Worm (Caenorhabditis elegans) whole organism, L2 larva: ENCODE results near the gene M05D6.3.
A peak's percentile ranks its signal among the peaks of the same experiment; 100 is the strongest.

ENCODE experiments used
- C34F6.9 ChIP-seq: fragments of 150-350 bp; optimal IDR thresholded peaks from 2 replicates; lab custom pipeline; 2014; ENCODE audit warnings: missing biosample characterization, missing genetic modification characterization
- F13H6.1 ChIP-seq: sonication (generic microtip); optimal IDR thresholded peaks from 2 replicates; lab custom pipeline; 2016; ENCODE audit warnings: missing genetic modification characterization, missing compliant biosample characterization
- Y55F3AM.14 ChIP-seq: fragments of 200-800 bp; sonication (Bioruptor generic); optimal IDR thresholded peaks from 2 replicates; lab custom pipeline; 2018; ENCODE audit warnings: mild to moderate bottlenecking, missing genetic modification characterization, missing compliant biosample characterization
- ZK546.5 ChIP-seq: sonication (generic microtip); optimal IDR thresholded peaks from 2 replicates; lab custom pipeline; 2017; ENCODE audit warnings: missing biosample characterization, missing genetic modification characterization
- alr-1 ChIP-seq: fragments of 150-350 bp; optimal IDR thresholded peaks from 2 replicates; lab custom pipeline; 2014; ENCODE audit warnings: missing biosample characterization, missing genetic modification characterization
- aly-2 ChIP-seq: fragments of 150-350 bp; optimal IDR thresholded peaks from 2 replicates; lab custom pipeline; 2014; ENCODE audit warnings: missing biosample characterization, missing genetic modification characterization
- ama-1 ChIP-seq: fragments of 150-350 bp; optimal IDR thresholded peaks from 2 replicates; lab custom pipeline; 2018; ENCODE audit warnings: inconsistent platforms
- blmp-1 ChIP-seq: sonication (generic microtip); optimal IDR thresholded peaks from 2 replicates; lab custom pipeline; 2017; ENCODE audit warnings: missing genetic modification characterization, mild to moderate bottlenecking, missing compliant biosample characterization, antibody characterized with exemption, moderate library complexity; ENCODE audit not compliant: insufficient read depth
- ceh-16 ChIP-seq: fragments of 150-350 bp; optimal IDR thresholded peaks from 2 replicates; lab custom pipeline; 2014; ENCODE audit warnings: missing biosample characterization, missing genetic modification characterization
- ceh-82 ChIP-seq: fragments of 150-350 bp; optimal IDR thresholded peaks from 2 replicates; lab custom pipeline; 2014; ENCODE audit warnings: missing biosample characterization, missing genetic modification characterization
- crh-2 ChIP-seq: sonication (generic microtip); optimal IDR thresholded peaks from 2 replicates; lab custom pipeline; 2017; ENCODE audit warnings: missing biosample characterization, missing genetic modification characterization
- dmd-4 ChIP-seq: sonication (generic microtip); optimal IDR thresholded peaks from 2 replicates; lab custom pipeline; 2017; ENCODE audit warnings: missing biosample characterization, missing genetic modification characterization
- egl-27 ChIP-seq: sonication (generic microtip); optimal IDR thresholded peaks from 3 replicates; lab custom pipeline; 2017; ENCODE audit warnings: missing biosample characterization, missing genetic modification reagents, missing genetic modification characterization
- elt-1 ChIP-seq: fragments of 150-350 bp; optimal IDR thresholded peaks from 2 replicates; lab custom pipeline; 2014; ENCODE audit warnings: missing biosample characterization, missing genetic modification characterization
- elt-3 ChIP-seq: sonication (generic microtip); optimal IDR thresholded peaks from 2 replicates; lab custom pipeline; 2017; ENCODE audit warnings: missing biosample characterization, missing genetic modification characterization
- fos-1 ChIP-seq: fragments of 150-350 bp; optimal IDR thresholded peaks from 2 replicates; lab custom pipeline; 2014; ENCODE audit warnings: missing biosample characterization, missing genetic modification characterization
- gmeb-1 ChIP-seq: fragments of 150-350 bp; optimal IDR thresholded peaks from 2 replicates; lab custom pipeline; 2014; ENCODE audit warnings: missing biosample characterization, missing genetic modification characterization
- lin-13 ChIP-seq: fragments of 150-350 bp; optimal IDR thresholded peaks from 2 replicates; lab custom pipeline; 2014; ENCODE audit warnings: missing biosample characterization, missing genetic modification reagents, missing genetic modification characterization
- lin-39 ChIP-seq: fragments of 150-350 bp; optimal IDR thresholded peaks from 2 replicates; lab custom pipeline; 2014; ENCODE audit warnings: missing biosample characterization, missing genetic modification reagents, missing genetic modification characterization
- lsy-2 ChIP-seq, 2 experiments: fragments of 150-350 bp in 1 of 2; sonication (generic microtip) in 1 of 2; optimal IDR thresholded peaks; 2 replicates each; lab custom pipeline; 2014 to 2017; ENCODE audit warnings: missing biosample characterization in 2 of 2, missing genetic modification characterization in 2 of 2
- mab-5 ChIP-seq: fragments of 150-350 bp; optimal IDR thresholded peaks from 2 replicates; lab custom pipeline; 2014; ENCODE audit warnings: missing biosample characterization, missing genetic modification characterization
- mbf-1 ChIP-seq: sonication (generic microtip); optimal IDR thresholded peaks from 2 replicates; lab custom pipeline; 2017; ENCODE audit warnings: missing biosample characterization, missing genetic modification characterization
- mdl-1 ChIP-seq, 2 experiments: fragments of 150-350 bp in 1 of 2; sonication (generic microtip) in 1 of 2; optimal IDR thresholded peaks; 2 replicates each; lab custom pipeline; 2017; ENCODE audit warnings: missing biosample characterization in 2 of 2, missing genetic modification characterization in 2 of 2
- nhr-11 ChIP-seq: fragments of 150-350 bp; optimal IDR thresholded peaks from 2 replicates; lab custom pipeline; 2014; ENCODE audit warnings: missing biosample characterization, missing genetic modification characterization
- nhr-129 ChIP-seq: fragments of 150-350 bp; optimal IDR thresholded peaks from 2 replicates; lab custom pipeline; 2014; ENCODE audit warnings: missing biosample characterization, missing genetic modification characterization
- nhr-23 ChIP-seq: fragments of 150-350 bp; optimal IDR thresholded peaks from 2 replicates; lab custom pipeline; 2014; ENCODE audit warnings: missing biosample characterization, missing genetic modification reagents, missing genetic modification characterization
- nhr-237 ChIP-seq: fragments of 150-350 bp; optimal IDR thresholded peaks from 2 replicates; lab custom pipeline; 2014; ENCODE audit warnings: missing biosample characterization, missing genetic modification characterization
- nhr-6 ChIP-seq: fragments of 150-350 bp; optimal IDR thresholded peaks from 2 replicates; lab custom pipeline; 2014; ENCODE audit warnings: missing biosample characterization, missing genetic modification characterization
- nhr-77 ChIP-seq: fragments of 150-350 bp; optimal IDR thresholded peaks from 2 replicates; lab custom pipeline; 2014; ENCODE audit warnings: missing biosample characterization, missing genetic modification characterization
- sem-4 ChIP-seq: fragments of 150-350 bp; optimal IDR thresholded peaks from 2 replicates; lab custom pipeline; 2014; ENCODE audit warnings: missing biosample characterization, missing genetic modification reagents, missing genetic modification characterization
- skn-1 ChIP-seq: sonication (generic microtip); optimal IDR thresholded peaks from 2 replicates; lab custom pipeline; 2017; ENCODE audit warnings: missing biosample characterization, missing genetic modification characterization
- sma-3 ChIP-seq: sonication (generic microtip); optimal IDR thresholded peaks from 2 replicates; lab custom pipeline; 2016; ENCODE audit warnings: missing genetic modification reagents, missing genetic modification characterization, missing compliant biosample characterization
- snpc-4 ChIP-seq: fragments of 150-350 bp; optimal IDR thresholded peaks from 2 replicates; lab custom pipeline; 2014; ENCODE audit warnings: missing biosample characterization, missing genetic modification characterization
- unc-55 ChIP-seq: fragments of 150-350 bp; sonication (generic microtip); optimal IDR thresholded peaks from 3 replicates; lab custom pipeline; 2014; ENCODE audit warnings: missing biosample characterization, missing genetic modification reagents, missing genetic modification characterization
- unc-62 ChIP-seq: fragments of 150-350 bp; optimal IDR thresholded peaks from 2 replicates; lab custom pipeline; 2014; ENCODE audit warnings: missing biosample characterization, missing genetic modification reagents, missing genetic modification characterization
- zag-1 ChIP-seq: fragments of 150-350 bp; optimal IDR thresholded peaks from 2 replicates; lab custom pipeline; 2014; ENCODE audit warnings: missing biosample characterization, missing genetic modification characterization
- ztf-1 ChIP-seq: fragments of 200-800 bp; sonication (Bioruptor generic); conservative IDR thresholded peaks from 2 replicates; pipeline ENCODE4 v1.3.6; 2022; ENCODE audit warnings: missing genetic modification characterization, missing compliant biosample characterization
- ztf-4 ChIP-seq: fragments of 150-350 bp; optimal IDR thresholded peaks from 2 replicates; lab custom pipeline; 2014; ENCODE audit warnings: missing biosample characterization, missing genetic modification characterization

The M05D6.3 gene

DNA sequence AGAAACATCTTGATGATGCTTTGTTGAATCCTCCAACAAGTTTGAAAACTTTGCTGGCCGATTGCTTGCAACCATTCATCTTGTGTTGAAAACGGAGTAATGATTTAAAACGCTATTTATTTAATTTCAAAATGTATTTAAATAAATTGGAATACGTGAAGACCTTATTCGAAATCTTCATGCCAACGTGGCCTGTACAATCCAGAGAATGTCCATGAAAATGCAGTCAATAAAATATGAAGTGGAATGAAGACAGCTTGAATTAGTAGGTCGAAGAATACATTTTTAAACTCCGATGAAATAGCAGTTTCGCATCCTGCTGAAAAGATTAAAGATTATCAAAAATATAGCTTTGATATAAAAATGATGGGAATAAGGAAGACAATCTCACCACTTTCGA is 21.1 kb upstream of the M05D6.3 start, which contains the start of gene F22B5.5:
TSS of gene F22B5.5 (minus strand) at position 101 of the 400 bp plus-strand sequence.
- TF ChIP-seq mdl-1 (tag; optimal IDR thresholded peaks at IDR 0.05; lab: Kevin White, UChicago) (no peak), snpc-4 (tag; lab: Kevin White, UChicago) (no peak), ceh-82 (no peak), lin-13 (GFP tag; lab: Kevin White, UChicago) (no peak), ZK546.5 (no peak), nhr-77 (tag; lab: Kevin White, UChicago) (no peak), elt-3 (tag; lab: Kevin White, UChicago) (no peak), ama-1 (lab: Kevin White, UChicago) (no peak), aly-2 (tag; lab: Kevin White, UChicago) (no peak), elt-1 (tag; lab: Kevin White, UChicago) (no peak), sem-4 (no peak), nhr-11 (tag; lab: Kevin White, UChicago) (no peak), nhr-237 (tag; lab: Kevin White, UChicago) (no peak), skn-1 (tag; lab: Kevin White, UChicago) (no peak), nhr-129 (tag; lab: Kevin White, UChicago) (no peak)

DNA sequence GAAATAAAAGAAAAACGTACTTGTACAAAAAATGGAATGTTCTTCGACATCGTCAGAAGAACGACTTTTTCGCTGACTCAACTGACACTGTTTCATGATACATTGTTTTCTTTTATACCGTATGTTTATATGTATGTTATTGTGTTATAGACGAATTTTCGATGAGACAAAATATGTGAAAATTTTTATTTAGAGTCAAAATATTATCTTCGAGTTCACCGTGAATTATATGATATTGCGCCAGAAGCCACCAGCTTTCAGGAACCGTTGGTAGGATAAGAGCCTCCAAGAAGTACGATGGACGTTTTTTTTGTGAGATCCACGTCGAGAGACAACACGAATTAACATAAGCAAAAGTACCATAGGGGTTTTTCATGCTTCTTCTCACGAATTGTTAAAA is 19.5 kb upstream of the M05D6.3 start, which contains the start of gene F22B5.6:
TSS of gene F22B5.6 (minus strand) at position 101 of the 400 bp plus-strand sequence.
- TF ChIP-seq fos-1 (tag; lab: Kevin White, UChicago) (no peak), F13H6.1 (no peak), nhr-129 (tag; lab: Kevin White, UChicago) (no peak), unc-55 (GFP tag; lab: Kevin White, UChicago) (no peak), sem-4 (no peak), nhr-11 (tag; lab: Kevin White, UChicago) (no peak), snpc-4 (tag; lab: Kevin White, UChicago) (no peak), elt-3 (tag; lab: Kevin White, UChicago) (no peak), mab-5 (tag; lab: Kevin White, UChicago) (no peak), C34F6.9 (no peak), Y55F3AM.14 (GFP tag; lab: Kevin White, UChicago) (no peak), nhr-23 (no peak), dmd-4 (tag; lab: Kevin White, UChicago) (no peak), zag-1 (tag; lab: Kevin White, UChicago) (no peak), aly-2 (tag; lab: Kevin White, UChicago) (no peak), egl-27 (no peak), alr-1 (tag; lab: Kevin White, UChicago) (no peak)

- no peak for TF ChIP-seq alr-1 (tag; lab: Kevin White, UChicago)
- no peak for TF ChIP-seq mab-5 (tag; lab: Kevin White, UChicago)
- TF ChIP-seq aly-2 (tag; lab: Kevin White, UChicago), result no peak
- TF ChIP-seq nhr-23, result no peak
- no peak for TF ChIP-seq nhr-6
- no peak for TF ChIP-seq mdl-1 (tag; optimal IDR thresholded peaks at IDR 0.05; lab: Kevin White, UChicago)
- TF ChIP-seq fos-1 (tag; lab: Kevin White, UChicago), result no peak
- TF ChIP-seq lin-39 (tag; lab: Kevin White, UChicago), result no peak
- TF ChIP-seq elt-3 (tag; lab: Kevin White, UChicago), result no peak
- no peak for TF ChIP-seq mbf-1 (tag; lab: Kevin White, UChicago)
- no peak for TF ChIP-seq C34F6.9
- no peak for TF ChIP-seq lin-13 (GFP tag; lab: Kevin White, UChicago)
- no peak for TF ChIP-seq ceh-82
- no peak for TF ChIP-seq skn-1 (tag; lab: Kevin White, UChicago)
- TF ChIP-seq unc-62 (GFP tag; lab: Kevin White, UChicago), result no peak
- TF ChIP-seq ceh-16 (tag; lab: Kevin White, UChicago), result no peak
- no peak for TF ChIP-seq nhr-129 (tag; lab: Kevin White, UChicago)
- no peak for TF ChIP-seq ztf-4
- TF ChIP-seq F13H6.1, result no peak
- TF ChIP-seq ZK546.5, result no peak
Observed at ce11 chrII:8456681-8457389, 18.7 kb upstream of the M05D6.3 start.

- no peak for TF ChIP-seq unc-62 (GFP tag; lab: Kevin White, UChicago)
- no peak for TF ChIP-seq nhr-237 (tag; lab: Kevin White, UChicago)
- no peak for TF ChIP-seq crh-2 (tag; lab: Kevin White, UChicago)
- TF ChIP-seq fos-1 (tag; lab: Kevin White, UChicago), result no peak
- TF ChIP-seq nhr-11 (tag; lab: Kevin White, UChicago), result no peak
- no peak for TF ChIP-seq gmeb-1 (tag; lab: Kevin White, UChicago)
- TF ChIP-seq Y55F3AM.14 (GFP tag; lab: Kevin White, UChicago), result no peak
- TF ChIP-seq nhr-23, result no peak
- TF ChIP-seq lsy-2 (tag; optimal IDR thresholded peaks at IDR 0.05; lab: Kevin White, UChicago), result peak in 1 of 2 experiments; percentile 29
- TF ChIP-seq nhr-129 (tag; lab: Kevin White, UChicago), result peak; percentile 26
- TF ChIP-seq ztf-4, result no peak
- no peak for TF ChIP-seq egl-27
- no peak for TF ChIP-seq skn-1 (tag; lab: Kevin White, UChicago)
- TF ChIP-seq sma-3 (GFP tag; lab: Kevin White, UChicago), result no peak
- TF ChIP-seq C34F6.9, result peak; percentile 63
- no peak for TF ChIP-seq blmp-1 (tag; lab: Kevin White, UChicago)
- no peak for TF ChIP-seq ztf-1 (GFP tag; lab: Robert Waterston, UW)
- TF ChIP-seq ama-1 (lab: Kevin White, UChicago), result no peak
- peak; percentile 30 for TF ChIP-seq unc-55 (GFP tag; lab: Kevin White, UChicago)
- TF ChIP-seq, all 48 proteins: peak for 4
Observed at ce11 chrII:8457438-8457837, 18.1 kb upstream of the M05D6.3 start, which contains the start of gene zyg-9. zyg-9 (plus strand) TSS chrII:8457818.
